Worm (Caenorhabditis elegans) whole organism, L4 larva: ENCODE results near the gene F41F3.3.

Experiments
- D1046.2 ChIP-seq: fragments of 200-800 bp; sonication (Bioruptor generic); IDR thresholded peaks from 2 replicates; pipeline ENCODE4 v1.3.6; 2022; ENCODE audit warnings: missing genetic modification characterization, missing compliant biosample characterization
- F10B5.3 ChIP-seq: sonication (generic microtip); optimal IDR thresholded peaks from 2 replicates; lab custom pipeline; 2016; ENCODE audit warnings: mild to moderate bottlenecking, missing genetic modification characterization, missing compliant biosample characterization
- F26F4.8 ChIP-seq: fragments of 200-800 bp; sonication (Bioruptor generic); conservative IDR thresholded peaks from 2 replicates; pipeline ENCODE4 v1.3.6; 2022; ENCODE audit warnings: missing genetic modification characterization, missing compliant biosample characterization
- F37D6.2 ChIP-seq: sonication (generic microtip); optimal IDR thresholded peaks from 2 replicates; lab custom pipeline; 2016; ENCODE audit warnings: mild to moderate bottlenecking, missing genetic modification characterization, missing compliant biosample characterization
- F44E2.7 ChIP-seq: fragments of 200-800 bp; sonication (Bioruptor generic); IDR thresholded peaks from 2 replicates; pipeline ENCODE4 v2.1.2; 2022; ENCODE audit warnings: missing genetic modification characterization, missing compliant biosample characterization
- F49E8.2 ChIP-seq: sonication (generic microtip); optimal IDR thresholded peaks from 2 replicates; lab custom pipeline; 2016; ENCODE audit warnings: missing compliant biosample characterization, mild to moderate bottlenecking, missing genetic modification characterization, borderline replicate concordance
- Y105C5A.15 ChIP-seq: fragments of 200-800 bp; sonication (Bioruptor generic); IDR thresholded peaks from 2 replicates; pipeline ENCODE4 v1.3.6; 2022; ENCODE audit warnings: missing genetic modification characterization, missing compliant biosample characterization
- ZK337.2 ChIP-seq: fragments of 200-800 bp; sonication (Bioruptor generic); IDR thresholded peaks from 2 replicates; pipeline ENCODE4 v1.3.6; 2022; ENCODE audit warnings: missing genetic modification reagents, missing genetic modification characterization, missing compliant biosample characterization
- ZK546.5 ChIP-seq, 2 experiments: sonication (generic microtip); optimal IDR thresholded peaks; 2 replicates each; lab custom pipeline; 2017; ENCODE audit warnings: missing biosample characterization in 2 of 2, missing genetic modification characterization in 2 of 2
- arid-1 ChIP-seq: fragments of 200-800 bp; sonication (Bioruptor generic); conservative IDR thresholded peaks from 2 replicates; pipeline ENCODE4 v1.3.6; 2022; ENCODE audit warnings: missing genetic modification reagents, missing genetic modification characterization, missing compliant biosample characterization
- ceh-20 ChIP-seq: fragments of 200-800 bp; sonication (Bioruptor generic); IDR thresholded peaks from 2 replicates; pipeline ENCODE4 v1.3.6; 2022; ENCODE audit warnings: missing genetic modification reagents, missing genetic modification characterization, missing compliant biosample characterization
- ceh-62 ChIP-seq: sonication (generic microtip); optimal IDR thresholded peaks from 2 replicates; lab custom pipeline; 2017; ENCODE audit warnings: missing biosample characterization, missing genetic modification characterization
- ctbp-1 ChIP-seq: fragments of 200-800 bp; sonication (Bioruptor generic); IDR thresholded peaks from 2 replicates; pipeline ENCODE4 v1.3.6; 2022; ENCODE audit warnings: missing genetic modification reagents, missing genetic modification characterization, missing compliant biosample characterization
- daf-16 ChIP-seq, 3 experiments: sonication (generic microtip); optimal IDR thresholded peaks; 2 replicates each; lab custom pipeline; 2016 to 2017; ENCODE audit warnings: missing genetic modification characterization in 3 of 3, missing genetic modification reagents in 3 of 3, mild to moderate bottlenecking in 2 of 3, missing compliant biosample characterization in 2 of 3, missing biosample characterization in 1 of 3, moderate library complexity in 1 of 3
- daf-19 ChIP-seq: fragments of 200-800 bp; sonication (Bioruptor generic); conservative IDR thresholded peaks from 2 replicates; pipeline ENCODE4 v1.3.6; 2022; ENCODE audit warnings: missing genetic modification characterization, missing compliant biosample characterization
- daf-8 ChIP-seq: fragments of 200-800 bp; sonication (Bioruptor generic); IDR thresholded peaks from 2 replicates; pipeline ENCODE4 v1.3.6; 2022; ENCODE audit warnings: missing genetic modification characterization, missing compliant biosample characterization
- egl-27 ChIP-seq: sonication (generic microtip); optimal IDR thresholded peaks from 3 replicates; lab custom pipeline; 2017; ENCODE audit warnings: missing biosample characterization, missing genetic modification reagents, missing genetic modification characterization
- egl-43 ChIP-seq: fragments of 200-800 bp; sonication (Bioruptor generic); IDR thresholded peaks from 2 replicates; pipeline ENCODE4 v1.3.6; 2022; ENCODE audit warnings: missing genetic modification reagents, missing genetic modification characterization, missing compliant biosample characterization
- hif-1 ChIP-seq, 2 experiments: sonication (generic microtip); optimal IDR thresholded peaks; 2 replicates each; lab custom pipeline; 2016 to 2017; ENCODE audit warnings: missing compliant biosample characterization in 2 of 2, missing genetic modification characterization in 2 of 2, missing genetic modification reagents in 2 of 2, missing genotype in 2 of 2, mild to moderate bottlenecking in 1 of 2
- hlh-30 ChIP-seq: sonication (generic microtip); optimal IDR thresholded peaks from 2 replicates; lab custom pipeline; 2017; ENCODE audit warnings: antibody characterized with exemption, mild to moderate bottlenecking, missing genetic modification characterization, missing compliant biosample characterization; ENCODE audit not compliant: insufficient read depth
- hmg-1.1 ChIP-seq: fragments of 200-800 bp; sonication (Bioruptor generic); IDR thresholded peaks from 2 replicates; pipeline ENCODE4 v1.3.6; 2022; ENCODE audit warnings: missing genetic modification reagents, missing genetic modification characterization, missing compliant biosample characterization
- jun-1 ChIP-seq: fragments of 150-350 bp; optimal IDR thresholded peaks from 2 replicates; lab custom pipeline; 2014; ENCODE audit warnings: missing biosample characterization, missing genetic modification reagents, missing genetic modification characterization
- lin-1 ChIP-seq: fragments of 200-800 bp; sonication (Bioruptor generic); IDR thresholded peaks from 2 replicates; pipeline ENCODE4 v1.3.6; 2022; ENCODE audit warnings: missing genetic modification reagents, missing genetic modification characterization, missing compliant biosample characterization
- lin-13 ChIP-seq: fragments of 150-350 bp; optimal IDR thresholded peaks from 2 replicates; lab custom pipeline; 2014; ENCODE audit warnings: missing biosample characterization, missing genetic modification reagents, missing genetic modification characterization
- lin-15B ChIP-seq: fragments of 150-350 bp; sonication (generic microtip); optimal IDR thresholded peaks from 3 replicates; lab custom pipeline; 2014; ENCODE audit warnings: missing biosample characterization, missing genetic modification characterization
- lin-29 ChIP-seq: fragments of 200-800 bp; sonication (Bioruptor generic); IDR thresholded peaks from 2 replicates; pipeline ENCODE4 v1.3.6; 2022; ENCODE audit warnings: missing genetic modification reagents, missing genetic modification characterization, missing compliant biosample characterization
- lin-38 ChIP-seq: fragments of 200-800 bp; sonication (Bioruptor generic); IDR thresholded peaks from 2 replicates; pipeline ENCODE4 v1.3.6; 2022; ENCODE audit warnings: missing genetic modification reagents, missing genetic modification characterization, missing compliant biosample characterization
- mdl-1 ChIP-seq, 2 experiments: fragments of 150-350 bp in 1 of 2; sonication (generic microtip) in 1 of 2; optimal IDR thresholded peaks; 2 replicates each; lab custom pipeline; 2014 to 2017; ENCODE audit warnings: missing biosample characterization in 2 of 2, missing genetic modification characterization in 2 of 2
- mxl-2 ChIP-seq: fragments of 200-800 bp; sonication (Bioruptor generic); conservative IDR thresholded peaks from 2 replicates; pipeline ENCODE4 v1.3.6; 2022; ENCODE audit warnings: missing genetic modification reagents, missing genetic modification characterization, missing compliant biosample characterization
- mxl-3 ChIP-seq: fragments of 200-800 bp; sonication (Bioruptor generic); optimal IDR thresholded peaks from 2 replicates; lab custom pipeline; 2018; ENCODE audit warnings: mild to moderate bottlenecking, missing genetic modification characterization, missing compliant biosample characterization
- nhr-10 ChIP-seq: fragments of 150-350 bp; optimal IDR thresholded peaks from 2 replicates; lab custom pipeline; 2014; ENCODE audit warnings: missing biosample characterization, missing genetic modification characterization
- nhr-11 ChIP-seq: fragments of 150-350 bp; optimal IDR thresholded peaks from 2 replicates; lab custom pipeline; 2014; ENCODE audit warnings: missing biosample characterization, missing genetic modification characterization
- nhr-25 ChIP-seq: sonication (generic microtip); optimal IDR thresholded peaks from 2 replicates; lab custom pipeline; 2017; ENCODE audit warnings: missing genetic modification characterization, mild to moderate bottlenecking, missing compliant biosample characterization, antibody characterized with exemption, moderate library complexity, borderline replicate concordance; ENCODE audit not compliant: insufficient read depth
- nhr-28 ChIP-seq: fragments of 150-350 bp; optimal IDR thresholded peaks from 2 replicates; lab custom pipeline; 2014; ENCODE audit warnings: missing biosample characterization, missing genetic modification characterization
- nhr-41 ChIP-seq: fragments of 200-800 bp; sonication (Bioruptor generic); IDR thresholded peaks from 2 replicates; pipeline ENCODE4 v1.3.6; 2022; ENCODE audit warnings: missing genetic modification reagents, missing genetic modification characterization, missing compliant biosample characterization
- nhr-6 ChIP-seq: fragments of 150-350 bp; optimal IDR thresholded peaks from 2 replicates; lab custom pipeline; 2014; ENCODE audit warnings: missing biosample characterization, missing genetic modification characterization
- nhr-77 ChIP-seq: fragments of 150-350 bp; optimal IDR thresholded peaks from 2 replicates; lab custom pipeline; 2014; ENCODE audit warnings: missing biosample characterization, missing genetic modification characterization
- php-3 ChIP-seq: fragments of 200-800 bp; sonication (Bioruptor generic); IDR thresholded peaks from 2 replicates; pipeline ENCODE4 v1.3.6; 2022; ENCODE audit warnings: missing genetic modification reagents, missing genetic modification characterization, missing compliant biosample characterization
- pqm-1 ChIP-seq: sonication (generic microtip); optimal IDR thresholded peaks from 2 replicates; lab custom pipeline; 2017; ENCODE audit warnings: missing biosample characterization, missing genetic modification characterization
- rbr-2 ChIP-seq: sonication (generic microtip); optimal IDR thresholded peaks from 2 replicates; lab custom pipeline; 2016; ENCODE audit warnings: missing genotype, missing genetic modification characterization, missing compliant biosample characterization
- sdz-12 ChIP-seq: fragments of 200-800 bp; sonication (Bioruptor generic); optimal IDR thresholded peaks from 2 replicates; lab custom pipeline; 2018; ENCODE audit warnings: mild to moderate bottlenecking, missing genetic modification characterization, missing compliant biosample characterization
- skn-1 ChIP-seq: fragments of 150-350 bp; optimal IDR thresholded peaks from 2 replicates; lab custom pipeline; 2014; ENCODE audit warnings: missing biosample characterization, missing genetic modification characterization
- spr-1 ChIP-seq: sonication (generic microtip); optimal IDR thresholded peaks from 2 replicates; lab custom pipeline; 2016; ENCODE audit warnings: mild to moderate bottlenecking, missing genetic modification characterization, missing compliant biosample characterization
- spr-3 ChIP-seq: fragments of 200-800 bp; sonication (Bioruptor generic); optimal IDR thresholded peaks from 2 replicates; lab custom pipeline; 2018; ENCODE audit warnings: mild to moderate bottlenecking, missing genetic modification characterization, missing compliant biosample characterization
- tag-97 ChIP-seq: fragments of 200-800 bp; sonication (Bioruptor generic); IDR thresholded peaks from 2 replicates; pipeline ENCODE4 v1.3.6; 2022; ENCODE audit warnings: missing genetic modification characterization, missing compliant biosample characterization
- unc-39 ChIP-seq: sonication (generic microtip); optimal IDR thresholded peaks from 2 replicates; lab custom pipeline; 2017; ENCODE audit warnings: missing biosample characterization, missing genetic modification characterization
- unc-62 ChIP-seq, 3 experiments: fragments of 150-350 bp in 1 of 3; sonication (generic microtip); optimal IDR thresholded peaks in 2 of 3; peaks in 1 of 3; 1 replicate in 1 of 3; 2 replicates in 2 of 3; lab custom pipeline; 2014 to 2017; ENCODE audit warnings: missing biosample characterization in 3 of 3, missing genetic modification characterization in 3 of 3, missing genetic modification reagents in 3 of 3, missing genotype in 1 of 3
- vab-7 ChIP-seq: fragments of 200-800 bp; sonication (Bioruptor generic); IDR thresholded peaks from 2 replicates; pipeline ENCODE4 v1.3.6; 2022; ENCODE audit warnings: missing genetic modification reagents, missing genetic modification characterization, missing compliant biosample characterization
- zfp-3 ChIP-seq: fragments of 200-800 bp; sonication (Bioruptor generic); conservative IDR thresholded peaks from 2 replicates; pipeline ENCODE4 v1.3.6; 2022; ENCODE audit warnings: missing genetic modification reagents, missing genetic modification characterization, missing compliant biosample characterization
- zip-11 ChIP-seq: fragments of 200-800 bp; sonication (Bioruptor generic); IDR thresholded peaks from 2 replicates; pipeline ENCODE4 v1.3.6; 2022; ENCODE audit warnings: missing genetic modification characterization, missing compliant biosample characterization
- zip-2 ChIP-seq: fragments of 150-350 bp; optimal IDR thresholded peaks from 2 replicates; lab custom pipeline; 2014; ENCODE audit warnings: missing biosample characterization, missing genetic modification characterization

F41F3.3 gene

ce11 chrV:4615802-4616201 is 32.2 kb downstream of the F41F3.3 start, which contains the start of the genes Y61A9LA.10 and F54D11.4 (continued):
- no peak for TF ChIP-seq pqm-1 (tag; lab: Kevin White, UChicago)
- TF ChIP-seq D1046.2 (GFP tag; lab: Robert Waterston, UW): no peak
- TF ChIP-seq ctbp-1 (GFP tag; lab: Robert Waterston, UW): no peak
- no peak for TF ChIP-seq lin-13
- no peak for TF ChIP-seq Y105C5A.15 (GFP tag; lab: Robert Waterston, UW)
- no peak for TF ChIP-seq zip-11 (GFP tag; lab: Robert Waterston, UW)
- no peak for TF ChIP-seq lin-29
- no peak for TF ChIP-seq unc-39 (tag; lab: Kevin White, UChicago)
- no peak for TF ChIP-seq daf-8
- peak; percentile 52 for TF ChIP-seq nhr-77 (tag; lab: Kevin White, UChicago)
- TF ChIP-seq nhr-11 (tag; lab: Kevin White, UChicago): no peak
- no peak for TF ChIP-seq mxl-2 (GFP tag; lab: Robert Waterston, UW)
- TF ChIP-seq F37D6.2 (tag; lab: Kevin White, UChicago): peak; percentile 22
- no peak for TF ChIP-seq mxl-3
- no peak for TF ChIP-seq jun-1 (tag; lab: Kevin White, UChicago)
- no peak for TF ChIP-seq F44E2.7
- TF ChIP-seq rbr-2 (tag; lab: Kevin White, UChicago): peak; percentile 50
- TF ChIP-seq zfp-3 (GFP tag; lab: Robert Waterston, UW): no peak
- TF ChIP-seq lin-15B (tag; lab: Kevin White, UChicago): no peak
- no peak for TF ChIP-seq F26F4.8
- no peak for TF ChIP-seq mdl-1 (tag; optimal IDR thresholded peaks at IDR 0.05; lab: Kevin White, UChicago)
- no peak for TF ChIP-seq egl-27 (tag; lab: Kevin White, UChicago)
- no peak for TF ChIP-seq nhr-25 (tag; lab: Kevin White, UChicago)
- TF ChIP-seq nhr-6 (tag; lab: Kevin White, UChicago): no peak
- TF ChIP-seq unc-62 (GFP tag; optimal IDR thresholded peaks at IDR 0.05 in 1 of 2; lab: Kevin White, UChicago): no peak
- TF ChIP-seq unc-62 (tag; optimal IDR thresholded peaks at IDR 0.05; lab: Kevin White, UChicago): no peak
- no peak for TF ChIP-seq daf-19
- TF ChIP-seq hmg-1.1 (GFP tag; lab: Robert Waterston, UW): no peak
- no peak for TF ChIP-seq egl-43
- TF ChIP-seq nhr-28 (tag; lab: Kevin White, UChicago): no peak
- TF ChIP-seq spr-1: no peak
- TF ChIP-seq php-3 (GFP tag; lab: Robert Waterston, UW): no peak
- peak; percentile 27 for TF ChIP-seq hlh-30
- TF ChIP-seq nhr-41 (GFP tag; lab: Robert Waterston, UW): no peak
- no peak for TF ChIP-seq ceh-20 (GFP tag; lab: Robert Waterston, UW)
- TF ChIP-seq vab-7 (GFP tag; lab: Robert Waterston, UW): no peak
- TF ChIP-seq daf-16 (GFP tag; optimal IDR thresholded peaks at IDR 0.05; lab: Kevin White, UChicago): no peak
- TF ChIP-seq daf-16 (tag; optimal IDR thresholded peaks at IDR 0.05; lab: Kevin White, UChicago): no peak
- no peak for TF ChIP-seq sdz-12 (GFP tag; lab: Kevin White, UChicago)
- TF ChIP-seq arid-1 (GFP tag; lab: Robert Waterston, UW): no peak
- no peak for TF ChIP-seq hif-1 (tag; optimal IDR thresholded peaks at IDR 0.05; lab: Kevin White, UChicago)
- no peak for TF ChIP-seq ZK337.2 (GFP tag; lab: Robert Waterston, UW)
- no peak for TF ChIP-seq tag-97 (GFP tag; lab: Robert Waterston, UW)
- TF ChIP-seq lin-1 (GFP tag; lab: Robert Waterston, UW): no peak
- no peak for TF ChIP-seq skn-1
- TF ChIP-seq spr-3 (GFP tag; lab: Kevin White, UChicago): no peak
- TF ChIP-seq ZK546.5 (tag; optimal IDR thresholded peaks at IDR 0.05; lab: Kevin White, UChicago): no peak
- no peak for TF ChIP-seq zip-2 (tag; lab: Kevin White, UChicago)
- peak; percentile 9 for TF ChIP-seq F10B5.3 (tag; lab: Kevin White, UChicago)
- peak; percentile 69 for TF ChIP-seq lin-38 (GFP tag; lab: Robert Waterston, UW)
- no peak for TF ChIP-seq ceh-62 (tag; lab: Kevin White, UChicago)
- TF ChIP-seq F49E8.2: no peak
- no peak for TF ChIP-seq nhr-10 (tag; lab: Kevin White, UChicago)
